Worm (Caenorhabditis elegans): Measurements from ENCODE around the gene M05D6.8.

ce11 chrII:8457438-8457837 is 13.6 kb downstream of the M05D6.8 start, which contains the start of gene zyg-9:
- TF ChIP-seq M03D4.4 (tag; optimal IDR thresholded peaks at IDR 0.05) (no peak), sptf-1 (tag; optimal IDR thresholded peaks at IDR 0.05) (no peak), snpc-4 (tag; optimal IDR thresholded peaks at IDR 0.05) (no peak), unc-39 (tag; optimal IDR thresholded peaks at IDR 0.05) (no peak), elt-3 (tag; optimal IDR thresholded peaks at IDR 0.05) (no peak), ces-1 (GFP tag; optimal IDR thresholded peaks at IDR 0.05) (no peak), mep-1 (tag; optimal IDR thresholded peaks at IDR 0.05) (no peak), unc-120 (tag; optimal IDR thresholded peaks at IDR 0.05; ENCODE audit: poor library complexity, severe bottlenecking) (no peak), ceh-43 (GFP tag; optimal IDR thresholded peaks at IDR 0.05) (no peak), lin-13 (tag; optimal IDR thresholded peaks at IDR 0.05) (no peak), lsy-2 (tag; optimal IDR thresholded peaks at IDR 0.05) (no peak)

Measured in whole organism, mixed stage, embryonic.